Fruit fly (Drosophila melanogaster): Measurements from ENCODE around the gene Cpsf100.

The Cpsf100 gene

dm6 chr3R:29083459-29084457 lies 49.4 kb downstream of the Cpsf100 start (continued):
- TF ChIP-seq CG8632 (GFP tag; optimal IDR thresholded peaks at IDR 0.05) (peak; percentile 33), CG11762 (GFP tag; optimal IDR thresholded peaks at IDR 0.05; ENCODE audit: insufficient read depth) (no peak), Ets21C (GFP tag; optimal IDR thresholded peaks at IDR 0.05) (no peak), CG8319 (GFP tag; optimal IDR thresholded peaks at IDR 0.05) (peak; percentile 33), Hr38 (GFP tag; optimal IDR thresholded peaks at IDR 0.05) (no peak), fkh (GFP tag; optimal IDR thresholded peaks at IDR 0.05) (peak; percentile 88), CG10631 (GFP tag; optimal IDR thresholded peaks at IDR 0.05) (peak; percentile 34), CG10669 (GFP tag; optimal IDR thresholded peaks at IDR 0.05) (peak; percentile 47), vri (GFP tag; optimal IDR thresholded peaks at IDR 0.05) (peak; percentile 4), eg (GFP tag; IDR thresholded peaks at IDR 0.05) (peak; percentile 45; the same call in 1 of the 3 replicates), Met (GFP tag; optimal IDR thresholded peaks at IDR 0.05) (peak; percentile 8), CG7368 (GFP tag; optimal IDR thresholded peaks at IDR 0.05) (peak; percentile 13), net (GFP tag; optimal IDR thresholded peaks at IDR 0.05) (no peak), CG34406 (GFP tag; optimal IDR thresholded peaks at IDR 0.05) (no peak), Eip75B (GFP tag; optimal IDR thresholded peaks at IDR 0.05) (peak; percentile 3), acj6 (GFP tag; optimal IDR thresholded peaks at IDR 0.05) (peak; percentile 46), Blimp-1 (GFP tag; optimal IDR thresholded peaks at IDR 0.05) (no peak), CG32006 (GFP tag; optimal IDR thresholded peaks at IDR 0.05) (peak; percentile 30), salr (GFP tag; optimal IDR thresholded peaks at IDR 0.05) (peak in 1 of 2 experiments; percentile 26), Eip78C (GFP tag) (peak; percentile 70), dac (GFP tag; optimal IDR thresholded peaks at IDR 0.05) (no peak), pdm3 (GFP tag; optimal IDR thresholded peaks at IDR 0.05) (peak; percentile 44)
